Fruit fly (Drosophila melanogaster) whole organism, pupa: ENCODE measurements around the gene CG11248.

Source experiments
- CG10348 ChIP-seq: fragments of 200-800 bp; sonication (Bioruptor generic); IDR thresholded peaks from 2 replicates; pipeline ENCODE4 v1.3.6; 2022; ENCODE audit warnings: missing biosample characterization, missing genetic modification characterization
- CG12605 ChIP-seq: fragments of 200-800 bp; sonication (Bioruptor generic); IDR thresholded peaks from 2 replicates; pipeline ENCODE4 v1.3.6; 2022; ENCODE audit warnings: missing biosample characterization, missing genetic modification characterization
- CG13204 ChIP-seq: fragments of 200-800 bp; sonication (Bioruptor generic); optimal IDR thresholded peaks from 2 replicates; lab custom pipeline; 2018; ENCODE audit warnings: missing biosample characterization, mild to moderate bottlenecking, missing genetic modification characterization, moderate library complexity
- CG14655 ChIP-seq: fragments of 200-800 bp; sonication (Bioruptor generic); optimal IDR thresholded peaks from 3 replicates; lab custom pipeline; 2017; ENCODE audit warnings: mild to moderate bottlenecking, missing biosample characterization, missing genetic modification reagents, missing genetic modification characterization
- CG15710 ChIP-seq: fragments of 200-800 bp; sonication (Bioruptor generic); optimal IDR thresholded peaks from 2 replicates; lab custom pipeline; 2018; ENCODE audit warnings: missing biosample characterization, mild to moderate bottlenecking, missing genetic modification characterization, moderate library complexity
- CG17806 ChIP-seq: fragments of 200-800 bp; sonication (Bioruptor generic); optimal IDR thresholded peaks from 2 replicates; lab custom pipeline; 2018; ENCODE audit warnings: missing biosample characterization, mild to moderate bottlenecking, missing genetic modification characterization, moderate library complexity
- CG32121 ChIP-seq: fragments of 200-800 bp; sonication (Bioruptor generic); IDR thresholded peaks from 2 replicates; pipeline ENCODE4 v1.3.6; 2022; ENCODE audit warnings: missing biosample characterization, missing genetic modification characterization
- CG34367 ChIP-seq: fragments of 200-800 bp; sonication (Bioruptor generic); optimal IDR thresholded peaks from 2 replicates; lab custom pipeline; 2018; ENCODE audit warnings: missing biosample characterization, mild to moderate bottlenecking, missing genetic modification characterization
- CG4496 ChIP-seq: fragments of 200-800 bp; sonication (Bioruptor generic); IDR thresholded peaks from 3 replicates; pipeline ENCODE4 v1.3.6; 2022; ENCODE audit warnings: missing biosample characterization, missing genetic modification characterization
- CG8159 ChIP-seq: fragments of 200-800 bp; sonication (Bioruptor generic); optimal IDR thresholded peaks from 3 replicates; lab custom pipeline; 2018; ENCODE audit warnings: missing biosample characterization, mild to moderate bottlenecking, missing genetic modification characterization, moderate library complexity
- CG8301 ChIP-seq: fragments of 200-800 bp; sonication (Bioruptor generic); optimal IDR thresholded peaks from 2 replicates; lab custom pipeline; 2018; ENCODE audit warnings: missing biosample characterization, mild to moderate bottlenecking, missing genetic modification characterization
- CG9948 ChIP-seq: fragments of 200-800 bp; sonication (Bioruptor generic); optimal IDR thresholded peaks from 2 replicates; lab custom pipeline; 2018; ENCODE audit warnings: missing biosample characterization, mild to moderate bottlenecking, missing genetic modification characterization, moderate library complexity
- D1 ChIP-seq: fragments of 200-800 bp; sonication (Bioruptor generic); optimal IDR thresholded peaks from 2 replicates; lab custom pipeline; 2018; ENCODE audit warnings: missing biosample characterization, mild to moderate bottlenecking, missing genetic modification characterization, moderate library complexity
- Ets98B ChIP-seq: fragments of 200-800 bp; sonication (Bioruptor generic); IDR thresholded peaks from 2 replicates; pipeline ENCODE4 v1.3.6; 2022; ENCODE audit warnings: missing biosample characterization, missing genetic modification characterization
- Pif1A ChIP-seq: fragments of 200-800 bp; sonication (Bioruptor generic); optimal IDR thresholded peaks from 3 replicates; lab custom pipeline; 2016; ENCODE audit warnings: missing biosample characterization, missing genetic modification characterization
- Pif1B ChIP-seq: fragments of 200-800 bp; sonication (Bioruptor generic); optimal IDR thresholded peaks from 3 replicates; lab custom pipeline; 2016; ENCODE audit warnings: missing biosample characterization, missing genetic modification characterization
- Snoo ChIP-seq: fragments of 200-800 bp; sonication (Bioruptor generic); optimal IDR thresholded peaks from 3 replicates; lab custom pipeline; 2017; ENCODE audit warnings: missing biosample characterization, mild to moderate bottlenecking, missing genetic modification characterization, inconsistent platforms
- fd96Ca ChIP-seq: fragments of 200-800 bp; sonication (Bioruptor generic); IDR thresholded peaks from 3 replicates; pipeline ENCODE4 v1.3.6; 2022; ENCODE audit warnings: missing biosample characterization, missing genetic modification characterization
- gl ChIP-seq: fragments of 200-800 bp; sonication (Bioruptor generic); optimal IDR thresholded peaks from 2 replicates; lab custom pipeline; 2018; ENCODE audit warnings: missing biosample characterization, mild to moderate bottlenecking, missing genetic modification characterization
- rn ChIP-seq: fragments of 200-800 bp; sonication (Bioruptor generic); IDR thresholded peaks from 2 replicates; pipeline ENCODE4 v1.3.6; 2022; ENCODE audit warnings: missing biosample characterization, missing genetic modification characterization

Gene CG11248

DNA sequence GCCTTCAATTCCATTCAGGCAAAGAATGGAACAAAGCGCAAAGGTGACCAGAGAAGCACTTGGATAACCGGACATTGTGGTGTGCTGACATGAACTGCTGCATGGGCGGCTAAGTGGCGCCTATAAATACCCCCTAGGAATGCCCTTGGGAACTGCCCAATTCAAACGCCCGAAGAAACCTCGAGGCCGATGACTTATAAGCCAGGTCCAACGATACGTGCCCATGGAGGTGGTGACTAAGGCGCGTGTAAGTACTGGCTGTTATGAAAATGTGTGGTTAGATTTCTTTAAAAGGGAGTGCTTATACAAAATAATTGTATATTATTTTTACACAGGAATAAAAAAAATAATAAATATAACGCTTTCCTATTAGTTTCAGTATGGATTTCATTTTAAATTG, 50.5 kb downstream of the CG11248 start, which contains the start of gene CG14570:
CG14570 (minus strand) TSS at position 101 of the 400 bp plus-strand sequence.
- TF ChIP-seq CG17806 (tag; lab: Kevin White, UChicago) (no peak), gl (tag; lab: Kevin White, UChicago) (no peak), rn (no peak), Ets98B (GFP tag; lab: Robert Waterston, UW) (no peak), CG32121 (no peak), Pif1A (GFP tag; lab: Kevin White, UChicago) (no peak), CG9948 (tag; lab: Kevin White, UChicago) (no peak), CG15710 (tag; lab: Kevin White, UChicago) (no peak), CG8301 (no peak), Snoo (tag; lab: Kevin White, UChicago) (no peak), fd96Ca (GFP tag; lab: Robert Waterston, UW) (no peak), CG14655 (GFP tag; lab: Kevin White, UChicago) (no peak), D1 (tag; lab: Kevin White, UChicago) (no peak), CG10348 (no peak), Pif1B (GFP tag; lab: Kevin White, UChicago) (no peak), CG12605 (GFP tag; lab: Robert Waterston, UW) (no peak), CG34367 (tag; lab: Kevin White, UChicago) (no peak), CG13204 (GFP tag; lab: Kevin White, UChicago) (no peak), CG8159 (tag; lab: Kevin White, UChicago) (no peak)
- TF ChIP-seq, all 21 proteins: peak for 0

DNA sequence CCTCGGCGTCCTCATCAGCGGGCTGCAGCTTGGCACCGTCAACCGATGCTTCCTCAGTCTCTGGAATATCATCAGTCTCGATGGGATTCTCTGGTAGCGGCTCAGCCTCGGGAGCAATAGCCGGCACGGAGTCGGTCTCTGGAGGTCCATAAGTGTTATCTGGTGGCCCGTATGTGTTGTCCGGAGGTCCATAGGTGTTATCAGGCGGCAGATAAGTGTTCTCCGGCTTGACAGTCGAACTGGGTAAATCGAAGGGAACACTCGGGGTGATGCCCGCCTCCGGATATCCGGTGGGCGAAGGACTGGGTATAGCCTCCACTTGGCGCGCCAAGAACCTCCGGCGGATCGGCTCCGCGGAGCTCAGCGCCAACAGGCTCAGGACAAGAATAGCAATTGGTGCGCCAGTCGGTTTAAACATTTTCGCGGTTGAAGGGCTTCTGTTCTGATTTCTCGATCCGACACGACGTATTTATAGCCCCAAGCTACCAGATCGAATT, 51.3 kb downstream of the CG11248 start, which contains the start of gene CG14569:
CG14569 (minus strand) TSS at position 447 of the 497 bp plus-strand sequence.
- no peak for TF ChIP-seq Snoo (tag; lab: Kevin White, UChicago)
- TF ChIP-seq Pif1B (GFP tag; lab: Kevin White, UChicago), result no peak
- TF ChIP-seq CG8301, result no peak
- TF ChIP-seq CG34367 (tag; lab: Kevin White, UChicago), result no peak
- no peak for TF ChIP-seq CG10348
- TF ChIP-seq gl (tag; lab: Kevin White, UChicago), result no peak
- no peak for TF ChIP-seq CG17806 (tag; lab: Kevin White, UChicago)
- no peak for TF ChIP-seq CG32121
- TF ChIP-seq CG4496 (GFP tag; lab: Robert Waterston, UW), result no peak
- TF ChIP-seq CG14655 (GFP tag; lab: Kevin White, UChicago), result no peak
- TF ChIP-seq CG12605 (GFP tag; lab: Robert Waterston, UW), result no peak
- TF ChIP-seq Ets98B (GFP tag; lab: Robert Waterston, UW), result no peak
- no peak for TF ChIP-seq CG9948 (tag; lab: Kevin White, UChicago)
- TF ChIP-seq fd96Ca (GFP tag; lab: Robert Waterston, UW), result no peak
- TF ChIP-seq D1 (tag; lab: Kevin White, UChicago), result no peak
- no peak for TF ChIP-seq Pif1A (GFP tag; lab: Kevin White, UChicago)
- TF ChIP-seq rn, result no peak
- no peak for TF ChIP-seq CG13204 (GFP tag; lab: Kevin White, UChicago)
